Fruit fly (Drosophila melanogaster) Kc167 (cell line): ENCODE measurements around the gene CG14866.

Source experiments
- Myc ChIP-seq: fragments of >200 bp; optimal IDR thresholded peaks from 2 replicates; lab custom pipeline; 2017; ENCODE audit warnings: missing external identifiers
- Sin3A ChIP-seq: fragments of >200 bp; optimal IDR thresholded peaks from 2 replicates; lab custom pipeline; 2018; ENCODE audit warnings: missing external identifiers
- h ChIP-seq: fragments of >200 bp; optimal IDR thresholded peaks from 3 replicates; lab custom pipeline; 2018; ENCODE audit warnings: missing external identifiers
- insv ChIP-seq: fragments of >200 bp; optimal IDR thresholded peaks from 3 replicates; lab custom pipeline; 2018; ENCODE audit warnings: missing external identifiers
- psq ChIP-seq: fragments of >200 bp; optimal IDR thresholded peaks from 2 replicates; lab custom pipeline; 2017; ENCODE audit warnings: missing external identifiers
- ttk ChIP-seq: sonication (Bioruptor generic); optimal IDR thresholded peaks from 2 replicates; lab custom pipeline; 2017; ENCODE audit warnings: missing external identifiers

dm6 chr3R:15292241-15293004, 23.8 kb upstream of the CG14866 start:
- no peak for TF ChIP-seq insv
- TF ChIP-seq psq (lab: Kevin White, UChicago), result no peak
- no peak for TF ChIP-seq h (lab: Kevin White, UChicago)
- TF ChIP-seq ttk (lab: Kevin White, UChicago), result no peak
- TF ChIP-seq Sin3A (lab: Kevin White, UChicago), result no peak
- no peak for TF ChIP-seq Myc (lab: Kevin White, UChicago)
